Worm (Caenorhabditis elegans) whole organism, L1 larva: ENCODE data around the gene F55G1.1.

Experiments used
- C04F5.9 ChIP-seq: sonication (generic microtip); optimal IDR thresholded peaks from 2 replicates; lab custom pipeline; 2016; ENCODE audit warnings: missing genetic modification characterization, missing compliant biosample characterization
- aly-2 ChIP-seq: fragments of 150-350 bp; optimal IDR thresholded peaks from 2 replicates; lab custom pipeline; 2014; ENCODE audit warnings: missing biosample characterization, missing genetic modification characterization
- ama-1 ChIP-seq: fragments of 150-350 bp; optimal IDR thresholded peaks from 2 replicates; lab custom pipeline; 2014
- blmp-1 ChIP-seq: fragments of 150-350 bp; optimal IDR thresholded peaks from 2 replicates; lab custom pipeline; 2014; ENCODE audit warnings: missing biosample characterization, missing genetic modification characterization
- ceh-8 ChIP-seq: fragments of 200-800 bp; sonication (Bioruptor generic); optimal IDR thresholded peaks from 2 replicates; lab custom pipeline; 2018; ENCODE audit warnings: mild to moderate bottlenecking, missing genetic modification characterization, moderate library complexity, missing compliant biosample characterization
- ceh-82 ChIP-seq, 3 experiments: fragments of 150-350 bp in 1 of 3; sonication (generic microtip) in 2 of 3; optimal IDR thresholded peaks; 2 replicates each; lab custom pipeline; 2014 to 2017; ENCODE audit warnings: missing biosample characterization in 3 of 3, missing genetic modification characterization in 3 of 3
- efl-1 ChIP-seq, 4 experiments: fragments of 150-350 bp; optimal IDR thresholded peaks in 3 of 4; peaks in 1 of 4; 1 replicate in 1 of 4; 2 replicates in 3 of 4; lab custom pipeline; 2014; ENCODE audit warnings: missing biosample characterization in 2 of 4, missing genetic modification characterization in 2 of 4, missing genetic modification reagents in 2 of 4
- egl-27 ChIP-seq, 2 experiments: fragments of 150-350 bp in 1 of 2; sonication (generic microtip); optimal IDR thresholded peaks; 3 replicates each; lab custom pipeline; 2017 to 2018; ENCODE audit warnings: missing biosample characterization in 2 of 2, missing genetic modification characterization in 2 of 2, missing genetic modification reagents in 2 of 2
- ets-5 ChIP-seq: fragments of 200-800 bp; sonication (Bioruptor generic); IDR thresholded peaks from 2 replicates; pipeline ENCODE4 v1.3.6; 2022; ENCODE audit warnings: missing genetic modification characterization, missing compliant biosample characterization
- fkh-10 ChIP-seq: sonication (generic microtip); optimal IDR thresholded peaks from 2 replicates; lab custom pipeline; 2017; ENCODE audit warnings: missing biosample characterization, missing genetic modification reagents, missing genetic modification characterization
- fkh-8 ChIP-seq: sonication (generic microtip); optimal IDR thresholded peaks from 2 replicates; lab custom pipeline; 2016; ENCODE audit warnings: mild to moderate bottlenecking, missing genetic modification characterization, missing compliant biosample characterization
- grh-1 ChIP-seq: fragments of 200-800 bp; sonication (Bioruptor generic); IDR thresholded peaks from 2 replicates; pipeline ENCODE4 v1.3.6; 2022; ENCODE audit warnings: missing genetic modification reagents, missing genetic modification characterization, missing compliant biosample characterization
- hlh-4 ChIP-seq: sonication (generic microtip); optimal IDR thresholded peaks from 2 replicates; lab custom pipeline; 2016; ENCODE audit warnings: mild to moderate bottlenecking, missing genetic modification characterization, missing compliant biosample characterization
- hpl-2 ChIP-seq: fragments of 150-350 bp; optimal IDR thresholded peaks from 2 replicates; lab custom pipeline; 2014; ENCODE audit warnings: missing biosample characterization, missing genetic modification reagents, missing genetic modification characterization
- irx-1 ChIP-seq: sonication (generic microtip); optimal IDR thresholded peaks from 2 replicates; lab custom pipeline; 2016; ENCODE audit warnings: missing genetic modification characterization, missing compliant biosample characterization
- isw-1 ChIP-seq: fragments of 200-800 bp; sonication (Bioruptor generic); IDR thresholded peaks from 2 replicates; pipeline ENCODE4 v1.3.6; 2022; ENCODE audit warnings: missing genetic modification characterization, missing compliant biosample characterization
- jun-1 ChIP-seq: fragments of 150-350 bp; optimal IDR thresholded peaks from 2 replicates; lab custom pipeline; 2014; ENCODE audit warnings: missing biosample characterization, missing genetic modification reagents, missing genetic modification characterization
- lin-13 ChIP-seq: fragments of 150-350 bp; optimal IDR thresholded peaks from 2 replicates; lab custom pipeline; 2014; ENCODE audit warnings: missing biosample characterization, missing genetic modification reagents, missing genetic modification characterization
- lin-14 ChIP-seq: fragments of 200-800 bp; sonication (Bioruptor generic); optimal IDR thresholded peaks from 2 replicates; lab custom pipeline; 2018; ENCODE audit warnings: mild to moderate bottlenecking, missing genetic modification characterization, moderate library complexity, missing compliant biosample characterization
- lin-35 ChIP-seq, 2 experiments: fragments of 150-350 bp; optimal IDR thresholded peaks; 2 replicates each; lab custom pipeline; 2014; ENCODE audit warnings: missing biosample characterization in 2 of 2, missing genetic modification characterization in 2 of 2, missing genetic modification reagents in 2 of 2
- lin-39 ChIP-seq: fragments of 150-350 bp; optimal IDR thresholded peaks from 2 replicates; lab custom pipeline; 2014; ENCODE audit warnings: missing biosample characterization, missing genetic modification reagents, missing genetic modification characterization
- lsy-2 ChIP-seq, 2 experiments: fragments of 150-350 bp; optimal IDR thresholded peaks; 2 replicates each; lab custom pipeline; 2014; ENCODE audit warnings: missing biosample characterization in 2 of 2, missing genetic modification characterization in 2 of 2
- mab-9 ChIP-seq: fragments of 200-800 bp; sonication (Bioruptor generic); IDR thresholded peaks from 2 replicates; pipeline ENCODE4 v1.3.6; 2022; ENCODE audit warnings: missing genetic modification reagents, missing genetic modification characterization, missing compliant biosample characterization
- mef-2 ChIP-seq: fragments of 150-350 bp; optimal IDR thresholded peaks from 2 replicates; lab custom pipeline; 2014; ENCODE audit warnings: missing biosample characterization, missing genetic modification characterization
- mep-1 ChIP-seq: fragments of 150-350 bp; optimal IDR thresholded peaks from 2 replicates; lab custom pipeline; 2014; ENCODE audit warnings: missing biosample characterization, missing genetic modification characterization
- nhr-12 ChIP-seq: sonication (generic microtip); optimal IDR thresholded peaks from 2 replicates; lab custom pipeline; 2017; ENCODE audit warnings: missing biosample characterization, missing genetic modification characterization
- nhr-20 ChIP-seq: sonication (generic microtip); optimal IDR thresholded peaks from 2 replicates; lab custom pipeline; 2016; ENCODE audit warnings: mild to moderate bottlenecking, missing genetic modification characterization, missing compliant biosample characterization
- nhr-77 ChIP-seq: fragments of 150-350 bp; optimal IDR thresholded peaks from 2 replicates; lab custom pipeline; 2014; ENCODE audit warnings: missing biosample characterization, missing genetic modification characterization
- nhr-84 ChIP-seq: sonication (generic microtip); optimal IDR thresholded peaks from 2 replicates; lab custom pipeline; 2017; ENCODE audit warnings: missing biosample characterization, missing genetic modification characterization
- nhr-90 ChIP-seq: sonication (generic microtip); optimal IDR thresholded peaks from 2 replicates; lab custom pipeline; 2016; ENCODE audit warnings: mild to moderate bottlenecking, missing genetic modification characterization, missing compliant biosample characterization; ENCODE audit not compliant: poor library complexity
- pqm-1 ChIP-seq: sonication (generic microtip); optimal IDR thresholded peaks from 3 replicates; lab custom pipeline; 2017; ENCODE audit warnings: missing biosample characterization, missing genetic modification characterization
- snpc-4 ChIP-seq: fragments of 150-350 bp; optimal IDR thresholded peaks from 2 replicates; lab custom pipeline; 2014; ENCODE audit warnings: missing biosample characterization, missing genetic modification characterization
- sox-4 ChIP-seq: sonication (generic microtip); optimal IDR thresholded peaks from 2 replicates; lab custom pipeline; 2016; ENCODE audit warnings: missing genetic modification characterization, missing compliant biosample characterization
- sptf-1 ChIP-seq: fragments of 150-350 bp; optimal IDR thresholded peaks from 2 replicates; lab custom pipeline; 2014; ENCODE audit warnings: missing biosample characterization, missing genetic modification characterization
- unc-130 ChIP-seq: fragments of 150-350 bp; optimal IDR thresholded peaks from 2 replicates; lab custom pipeline; 2017; ENCODE audit warnings: missing biosample characterization, missing genetic modification characterization, inconsistent platforms
- unc-62 ChIP-seq: fragments of 150-350 bp; optimal IDR thresholded peaks from 2 replicates; lab custom pipeline; 2014; ENCODE audit warnings: missing biosample characterization, missing genetic modification reagents, missing genetic modification characterization
- unc-86 ChIP-seq: sonication (generic microtip); optimal IDR thresholded peaks from 2 replicates; lab custom pipeline; 2016; ENCODE audit warnings: missing genetic modification characterization, missing compliant biosample characterization
- vab-15 ChIP-seq: sonication (generic microtip); optimal IDR thresholded peaks from 2 replicates; lab custom pipeline; 2017; ENCODE audit warnings: missing genotype, mild to moderate bottlenecking, missing genetic modification characterization, missing compliant biosample characterization
- zag-1 ChIP-seq: fragments of 150-350 bp; optimal IDR thresholded peaks from 2 replicates; lab custom pipeline; 2014; ENCODE audit warnings: missing biosample characterization, missing genetic modification characterization
- ztf-11 ChIP-seq, 2 experiments: sonication (generic microtip); optimal IDR thresholded peaks; 2 replicates each; lab custom pipeline; 2016 to 2017; ENCODE audit warnings: missing genetic modification characterization in 2 of 2, missing biosample characterization in 1 of 2, missing compliant biosample characterization in 1 of 2
- ztf-4 ChIP-seq: fragments of 150-350 bp; optimal IDR thresholded peaks from 2 replicates; lab custom pipeline; 2014; ENCODE audit warnings: missing biosample characterization, missing genetic modification characterization

Gene F55G1.1

DNA sequence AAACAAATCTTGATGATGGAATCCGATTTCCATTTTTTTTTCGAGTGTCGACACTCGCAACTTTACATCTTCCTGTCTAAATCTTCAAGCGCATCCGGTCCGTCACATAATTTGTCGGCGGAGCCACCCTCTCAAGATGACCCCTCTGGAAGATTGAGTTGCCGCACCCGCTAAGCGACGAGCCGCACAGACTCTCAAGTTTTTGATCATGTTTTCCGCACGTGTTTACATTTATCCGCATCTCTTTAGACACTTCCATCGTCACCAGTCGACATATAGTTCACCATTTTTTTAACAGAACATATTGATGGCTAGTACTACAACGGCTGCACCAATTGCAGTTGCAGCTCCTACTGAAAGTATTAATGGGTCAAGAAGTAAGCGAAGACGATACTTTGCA is at the start of gene F55G1.1:
Gene F55G1.1 (plus strand): TSS at position 301 of the 400 bp plus-strand sequence.
- no peak for TF ChIP-seq snpc-4 (tag; lab: Kevin White, UChicago)
- TF ChIP-seq ama-1 (lab: Kevin White, UChicago) = no peak
- no peak for TF ChIP-seq jun-1 (tag; lab: Kevin White, UChicago)

DNA sequence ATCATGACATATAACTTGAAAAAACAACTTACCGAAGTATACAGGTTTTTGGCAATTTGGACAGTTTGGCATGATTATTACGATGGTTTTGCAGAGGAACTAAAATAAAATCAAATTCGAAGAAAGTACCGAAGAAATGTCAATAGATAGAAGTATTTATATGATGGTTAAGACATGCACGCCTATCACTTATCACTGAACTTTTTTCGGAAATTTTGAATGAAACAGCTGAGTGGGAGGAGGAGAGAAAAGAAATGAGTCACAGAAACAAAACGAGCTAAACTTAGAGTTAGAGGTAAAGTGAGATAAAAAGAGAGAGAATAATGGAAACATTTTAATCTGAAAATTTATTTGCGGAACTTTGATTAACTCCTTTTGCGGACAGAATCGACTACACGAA is 46.3 kb upstream of the F55G1.1 start, which contains the start of gene valv-1:
Gene valv-1 (minus strand): TSS at position 101 of the 400 bp plus-strand sequence.
- TF ChIP-seq jun-1 (tag; lab: Kevin White, UChicago) (no peak), hlh-4 (tag; lab: Kevin White, UChicago) (no peak), pqm-1 (tag; lab: Kevin White, UChicago) (no peak), irx-1 (tag; lab: Kevin White, UChicago) (no peak), nhr-84 (tag; lab: Kevin White, UChicago) (no peak), ama-1 (lab: Kevin White, UChicago) (no peak), sox-4 (tag; lab: Kevin White, UChicago) (no peak), ztf-11 (tag; optimal IDR thresholded peaks at IDR 0.05; lab: Kevin White, UChicago) (no peak), nhr-90 (tag; lab: Kevin White, UChicago) (no peak), lin-35 (GFP tag; optimal IDR thresholded peaks at IDR 0.05; lab: Kevin White, UChicago) (no peak), nhr-12 (no peak), lin-14 (GFP tag; lab: Kevin White, UChicago) (no peak), ets-5 (GFP tag; lab: Robert Waterston, UW) (no peak), hpl-2 (GFP tag; lab: Kevin White, UChicago) (no peak), nhr-20 (tag; lab: Kevin White, UChicago) (no peak), unc-86 (tag; lab: Kevin White, UChicago) (no peak), egl-27 (tag; optimal IDR thresholded peaks at IDR 0.05; lab: Kevin White, UChicago) (no peak), ztf-4 (tag; lab: Kevin White, UChicago) (no peak), mab-9 (no peak)

DNA sequence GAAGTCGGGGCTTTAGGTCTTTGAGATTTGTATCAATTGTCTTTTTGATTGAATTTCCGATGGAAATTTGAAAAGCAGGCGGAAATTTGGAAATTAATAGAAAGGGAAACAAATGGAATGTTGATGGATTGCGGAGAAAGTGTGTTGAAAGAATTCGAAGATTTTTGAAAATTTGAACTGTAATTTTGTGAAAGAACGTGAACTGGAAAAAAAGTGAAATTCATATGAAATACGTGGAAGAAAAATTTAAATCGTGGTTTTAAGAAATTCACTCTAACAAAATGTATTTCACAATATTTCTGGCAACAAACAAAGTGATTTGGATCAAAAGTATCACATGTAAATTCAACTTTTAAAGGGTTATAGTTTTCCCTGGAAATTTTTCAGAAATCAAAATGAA is 45.6 kb upstream of the F55G1.1 start, which contains the start of gene B0496.1:
Gene B0496.1 (plus strand): TSS at position 301 of the 400 bp plus-strand sequence.
- no peak for TF ChIP-seq nhr-77
- TF ChIP-seq blmp-1 (tag; lab: Kevin White, UChicago) = peak; percentile 41

DNA sequence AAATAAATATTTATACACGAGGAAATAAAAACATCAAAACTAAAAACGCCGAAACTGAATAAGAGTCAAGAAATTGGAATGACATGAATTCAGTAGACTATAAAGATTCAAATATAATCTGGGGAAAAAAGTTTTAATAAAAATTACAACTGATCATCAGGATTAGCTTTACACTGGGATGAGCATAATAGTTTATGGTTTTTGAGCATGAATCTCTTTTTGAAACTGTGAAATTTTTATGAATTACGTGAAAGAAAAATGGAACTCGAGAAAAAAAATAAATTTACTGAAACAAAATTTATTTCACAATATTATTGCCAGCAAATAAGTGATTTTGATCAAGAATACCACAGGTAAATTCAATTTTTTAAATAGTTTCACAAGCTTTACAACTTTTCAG is 44.0 kb upstream of the F55G1.1 start, which contains the start of gene B0496.2:
Gene B0496.2 (plus strand): TSS at position 301 of the 400 bp plus-strand sequence.
- no peak for TF ChIP-seq lsy-2 (tag; optimal IDR thresholded peaks at IDR 0.05; lab: Kevin White, UChicago)
- no peak for TF ChIP-seq isw-1
- no peak for TF ChIP-seq C04F5.9
- TF ChIP-seq vab-15 (tag; lab: Kevin White, UChicago) = no peak
- TF ChIP-seq mep-1 (tag; lab: Kevin White, UChicago) = no peak
- no peak for TF ChIP-seq mef-2
- TF ChIP-seq zag-1 (tag; lab: Kevin White, UChicago) = no peak
- no peak for TF ChIP-seq unc-130 (tag; lab: Kevin White, UChicago)
- TF ChIP-seq aly-2 (tag; lab: Kevin White, UChicago) = no peak
- no peak for TF ChIP-seq lin-13 (GFP tag; lab: Kevin White, UChicago)
- TF ChIP-seq nhr-90 (tag; lab: Kevin White, UChicago) = no peak

DNA sequence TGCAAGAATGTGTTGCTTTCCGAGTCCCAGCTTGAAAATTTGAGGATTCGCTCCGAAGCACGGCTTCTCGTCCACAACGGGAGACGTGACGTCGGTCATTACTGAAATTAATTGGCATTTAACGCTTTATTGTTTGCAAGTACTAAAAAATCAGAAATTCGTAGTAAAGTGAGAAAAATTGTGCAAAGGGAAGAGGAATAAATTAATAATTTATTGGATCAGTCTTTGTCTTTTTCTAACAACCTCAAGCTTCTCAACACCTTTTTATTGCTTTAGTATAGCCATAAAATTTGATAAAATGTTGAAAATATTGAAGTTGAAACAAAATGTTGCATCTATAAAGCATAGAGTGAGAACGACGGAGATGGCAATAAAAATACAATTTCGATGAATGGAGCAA is 40.2 kb upstream of the F55G1.1 start, which contains the start of gene tes-1:
Gene tes-1 (minus strand): TSS at position 101 of the 400 bp plus-strand sequence.
- TF ChIP-seq lsy-2 (tag; optimal IDR thresholded peaks at IDR 0.05; lab: Kevin White, UChicago) = no peak

DNA sequence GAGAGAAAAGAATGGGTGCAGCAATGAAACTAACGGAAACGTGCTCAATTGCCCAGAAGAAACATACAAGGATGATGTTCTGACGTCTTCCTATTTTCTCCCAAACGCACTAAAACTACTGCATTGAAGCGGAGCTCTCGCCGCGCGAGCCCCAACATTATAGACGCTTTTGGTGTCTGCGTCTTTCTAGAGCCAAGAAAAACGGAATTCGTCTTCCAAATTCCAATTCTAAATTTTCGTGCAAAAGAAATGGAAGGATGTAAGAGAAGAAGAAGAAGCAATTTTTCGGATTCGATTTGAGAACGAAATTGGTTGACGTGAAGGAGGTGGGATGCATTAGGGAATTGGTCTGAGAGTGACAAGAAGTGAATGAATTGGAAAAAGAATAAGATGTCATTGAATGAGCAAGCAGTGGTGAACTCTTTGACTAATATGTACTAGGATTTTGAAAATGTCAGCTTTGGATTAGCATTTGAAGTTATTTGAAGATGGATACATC is 37.9 kb upstream of the F55G1.1 start:
- TF ChIP-seq ceh-8 (GFP tag; lab: Kevin White, UChicago) = peak; percentile 28
- no peak for TF ChIP-seq grh-1 (GFP tag; lab: Robert Waterston, UW)
- TF ChIP-seq unc-86 (tag; lab: Kevin White, UChicago) = no peak
- TF ChIP-seq isw-1 = 0 out of 2 replicates have a peak, but pooled peaks have one; percentile 7
- no peak for TF ChIP-seq lsy-2 (tag; optimal IDR thresholded peaks at IDR 0.05; lab: Kevin White, UChicago)
- TF ChIP-seq snpc-4 (tag; lab: Kevin White, UChicago) = no peak
- peak; percentile 17 for TF ChIP-seq fkh-8 (tag; lab: Kevin White, UChicago)
- TF ChIP-seq efl-1 (optimal IDR thresholded peaks at IDR 0.05; lab: Kevin White, UChicago) = no peak
- no peak for TF ChIP-seq efl-1 (GFP tag; optimal IDR thresholded peaks at IDR 0.05 in 1 of 2; lab: Kevin White, UChicago)
- TF ChIP-seq unc-62 (GFP tag; lab: Kevin White, UChicago) = no peak
- peak; percentile 74 for TF ChIP-seq lin-14 (GFP tag; lab: Kevin White, UChicago)
- TF ChIP-seq fkh-10 (GFP tag; lab: Kevin White, UChicago) = peak; percentile 16
- no peak for TF ChIP-seq lin-39 (tag; lab: Kevin White, UChicago)
- TF ChIP-seq ceh-82 (tag; optimal IDR thresholded peaks at IDR 0.05; lab: Kevin White, UChicago) = peak in 1 of 3 experiments; percentile 36
- TF ChIP-seq sptf-1 (tag; lab: Kevin White, UChicago) = no peak
- no peak for TF ChIP-seq vab-15 (tag; lab: Kevin White, UChicago)
- no peak for TF ChIP-seq blmp-1 (tag; lab: Kevin White, UChicago)
- TF ChIP-seq egl-27 (tag; optimal IDR thresholded peaks at IDR 0.05; lab: Kevin White, UChicago) = no peak
- TF ChIP-seq sox-4 (tag; lab: Kevin White, UChicago) = no peak
- TF ChIP-seq ztf-11 (tag; optimal IDR thresholded peaks at IDR 0.05; lab: Kevin White, UChicago) = no peak
